Worm (Caenorhabditis elegans) whole organism, late embryonic: ENCODE measurements around the gene F53F4.17.

Source experiments
- ahr-1 ChIP-seq: sonication (generic microtip); optimal IDR thresholded peaks from 2 replicates; lab custom pipeline; 2016; ENCODE audit warnings: missing genetic modification characterization, missing compliant biosample characterization
- ama-1 ChIP-seq: fragments of 150-350 bp; optimal IDR thresholded peaks from 2 replicates; lab custom pipeline; 2014
- ceh-14 ChIP-seq: sonication (generic microtip); optimal IDR thresholded peaks from 2 replicates; lab custom pipeline; 2016; ENCODE audit warnings: missing genotype, missing genetic modification characterization, missing compliant biosample characterization
- ceh-19 ChIP-seq: fragments of 200-800 bp; sonication (Bioruptor generic); optimal IDR thresholded peaks from 2 replicates; lab custom pipeline; 2018; ENCODE audit warnings: mild to moderate bottlenecking, missing genetic modification characterization, missing compliant biosample characterization
- ceh-22 ChIP-seq: sonication (generic microtip); optimal IDR thresholded peaks from 2 replicates; lab custom pipeline; 2017; ENCODE audit warnings: missing biosample characterization, missing genetic modification characterization
- ceh-24 ChIP-seq: sonication (generic microtip); optimal IDR thresholded peaks from 2 replicates; lab custom pipeline; 2016; ENCODE audit warnings: mild to moderate bottlenecking, missing genetic modification characterization, missing compliant biosample characterization
- ceh-31 ChIP-seq: sonication (generic microtip); optimal IDR thresholded peaks from 2 replicates; lab custom pipeline; 2016; ENCODE audit warnings: missing genetic modification characterization, missing compliant biosample characterization
- ceh-34 ChIP-seq: sonication (generic microtip); optimal IDR thresholded peaks from 2 replicates; lab custom pipeline; 2016; ENCODE audit warnings: mild to moderate bottlenecking, missing genetic modification characterization, missing compliant biosample characterization
- ceh-48 ChIP-seq: sonication (generic microtip); optimal IDR thresholded peaks from 2 replicates; lab custom pipeline; 2016; ENCODE audit warnings: missing genetic modification characterization, inconsistent platforms, missing compliant biosample characterization
- che-1 ChIP-seq: sonication (generic microtip); optimal IDR thresholded peaks from 2 replicates; lab custom pipeline; 2016; ENCODE audit warnings: mild to moderate bottlenecking, missing genetic modification characterization, missing compliant biosample characterization
- dmd-4 ChIP-seq: sonication (generic microtip); optimal IDR thresholded peaks from 2 replicates; lab custom pipeline; 2016; ENCODE audit warnings: borderline replicate concordance, missing genetic modification characterization, missing compliant biosample characterization
- elt-2 ChIP-seq: sonication (generic microtip); optimal IDR thresholded peaks from 2 replicates; lab custom pipeline; 2016; ENCODE audit warnings: missing genetic modification reagents, missing genetic modification characterization, missing compliant biosample characterization
- eyg-1 ChIP-seq: sonication (generic microtip); optimal IDR thresholded peaks from 2 replicates; lab custom pipeline; 2016; ENCODE audit warnings: missing genotype, missing genetic modification characterization, missing compliant biosample characterization
- fax-1 ChIP-seq: sonication (generic microtip); optimal IDR thresholded peaks from 2 replicates; lab custom pipeline; 2016; ENCODE audit warnings: missing genotype, missing genetic modification characterization, missing compliant biosample characterization
- gmeb-2 ChIP-seq: sonication (generic microtip); optimal IDR thresholded peaks from 2 replicates; lab custom pipeline; 2016; ENCODE audit warnings: missing genetic modification characterization, inconsistent platforms, missing compliant biosample characterization
- hlh-6 ChIP-seq: sonication (generic microtip); optimal IDR thresholded peaks from 2 replicates; lab custom pipeline; 2016; ENCODE audit warnings: missing genotype, missing genetic modification characterization, missing compliant biosample characterization
- hlh-8 ChIP-seq: sonication (generic microtip); optimal IDR thresholded peaks from 2 replicates; lab custom pipeline; 2016; ENCODE audit warnings: missing genotype, missing genetic modification characterization, missing compliant biosample characterization
- lim-6 ChIP-seq: sonication (generic microtip); optimal IDR thresholded peaks from 2 replicates; lab custom pipeline; 2016; ENCODE audit warnings: missing genetic modification characterization, missing compliant biosample characterization
- lin-11 ChIP-seq: fragments of 200-800 bp; sonication (Bioruptor generic); optimal IDR thresholded peaks from 2 replicates; lab custom pipeline; 2018; ENCODE audit warnings: mild to moderate bottlenecking, missing genetic modification characterization, missing compliant biosample characterization
- mec-3 ChIP-seq: sonication (generic microtip); optimal IDR thresholded peaks from 2 replicates; lab custom pipeline; 2016; ENCODE audit warnings: borderline replicate concordance, missing genetic modification characterization, missing compliant biosample characterization
- nhr-232 ChIP-seq: sonication (generic microtip); optimal IDR thresholded peaks from 2 replicates; lab custom pipeline; 2016; ENCODE audit warnings: missing genetic modification characterization, missing compliant biosample characterization
- pag-3 ChIP-seq: sonication (generic microtip); optimal IDR thresholded peaks from 2 replicates; lab custom pipeline; 2016; ENCODE audit warnings: missing compliant biosample characterization, missing genetic modification characterization, borderline replicate concordance
- pat-9 ChIP-seq: fragments of 200-800 bp; sonication (Bioruptor generic); optimal IDR thresholded peaks from 2 replicates; lab custom pipeline; 2018; ENCODE audit warnings: mild to moderate bottlenecking, missing genetic modification characterization, moderate library complexity, missing compliant biosample characterization
- pha-2 ChIP-seq: sonication (generic microtip); optimal IDR thresholded peaks from 2 replicates; lab custom pipeline; 2017; ENCODE audit warnings: mild to moderate bottlenecking, missing genetic modification characterization, missing compliant biosample characterization
- pqm-1 ChIP-seq: sonication (generic microtip); optimal IDR thresholded peaks from 2 replicates; lab custom pipeline; 2016; ENCODE audit warnings: missing genetic modification characterization, missing compliant biosample characterization
- ref-2 ChIP-seq: sonication (generic microtip); optimal IDR thresholded peaks from 2 replicates; lab custom pipeline; 2016; ENCODE audit warnings: missing genetic modification characterization, missing compliant biosample characterization
- syd-9 ChIP-seq: sonication (generic microtip); optimal IDR thresholded peaks from 2 replicates; lab custom pipeline; 2016; ENCODE audit warnings: mild to moderate bottlenecking, missing genetic modification characterization, moderate library complexity, missing compliant biosample characterization
- tbx-2 ChIP-seq: sonication (generic microtip); optimal IDR thresholded peaks from 2 replicates; lab custom pipeline; 2016; ENCODE audit warnings: missing genetic modification characterization, missing compliant biosample characterization
- tbx-7 ChIP-seq: sonication (generic microtip); optimal IDR thresholded peaks from 2 replicates; lab custom pipeline; 2016; ENCODE audit warnings: missing genotype, missing genetic modification characterization, missing compliant biosample characterization
- unc-3 ChIP-seq, 2 experiments: fragments of 200-800 bp in 1 of 2; sonication (Bioruptor generic) in 1 of 2; sonication (generic microtip) in 1 of 2; conservative IDR thresholded peaks in 1 of 2; optimal IDR thresholded peaks in 1 of 2; 2 replicates each; pipeline versions ENCODE4 v1.3.6 to Lab custom; 2016 to 2022; ENCODE audit warnings: missing compliant biosample characterization in 2 of 2, missing genetic modification characterization in 2 of 2, missing genetic modification reagents in 1 of 2
- unc-55 ChIP-seq: sonication (generic microtip); optimal IDR thresholded peaks from 2 replicates; lab custom pipeline; 2017; ENCODE audit warnings: missing biosample characterization, missing genetic modification reagents, missing genetic modification characterization
- zip-5 ChIP-seq: sonication (generic microtip); optimal IDR thresholded peaks from 2 replicates; lab custom pipeline; 2016; ENCODE audit warnings: missing genetic modification characterization, missing compliant biosample characterization
- ztf-16 ChIP-seq: sonication (generic microtip); optimal IDR thresholded peaks from 2 replicates; lab custom pipeline; 2017; ENCODE audit warnings: missing genetic modification characterization, missing compliant biosample characterization

The F53F4.17 gene

DNA sequence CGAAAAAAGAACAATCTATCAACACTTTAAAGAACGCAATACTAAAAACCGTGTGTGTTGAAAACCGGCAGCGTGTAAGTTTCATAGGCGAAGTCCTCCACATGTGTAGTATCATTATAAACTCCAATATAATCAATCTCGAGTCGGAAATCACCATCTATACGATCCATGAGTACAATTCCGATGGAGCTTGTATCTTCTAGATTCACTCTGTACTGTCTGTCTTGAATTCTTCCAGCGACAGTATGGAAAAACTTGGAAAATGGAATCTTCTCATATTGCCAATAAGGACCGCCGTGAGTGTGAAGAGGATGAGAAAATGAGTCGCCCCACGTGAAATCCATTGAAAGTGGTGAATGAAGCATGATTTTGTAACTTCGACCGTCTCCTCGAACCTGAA is 21.0 kb upstream of the F53F4.17 start:
- TF ChIP-seq hlh-6 (tag; lab: Kevin White, UChicago): no peak
- TF ChIP-seq lim-6 (tag; lab: Kevin White, UChicago): no peak
- no peak for TF ChIP-seq elt-2
- no peak for TF ChIP-seq mec-3
- TF ChIP-seq ceh-24 (tag; lab: Kevin White, UChicago): no peak
- no peak for TF ChIP-seq lin-11
- TF ChIP-seq unc-55: no peak

DNA sequence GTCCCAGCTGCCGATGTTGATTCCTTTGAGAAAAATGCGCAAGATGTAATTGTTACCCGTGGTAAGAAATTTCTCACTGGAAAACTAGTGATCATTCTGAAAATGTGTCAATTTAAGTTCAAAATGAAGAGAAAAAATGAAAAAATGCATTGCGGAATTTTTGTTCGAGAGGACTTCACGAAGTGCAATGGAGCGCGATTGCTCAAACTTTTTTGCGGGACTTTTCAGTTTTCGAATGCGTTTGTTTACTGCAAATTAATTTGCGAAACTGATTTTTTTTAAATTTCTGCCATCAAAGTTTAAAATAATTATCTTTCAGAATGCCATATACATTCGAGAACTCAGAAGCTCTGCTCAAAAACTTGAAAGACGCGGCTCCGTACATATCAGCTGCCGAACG is 19.5 kb upstream of the F53F4.17 start, which contains the start of the genes nuaf-1 and bir-2:
nuaf-1 (minus strand) TSS at position 98 of the 400 bp plus-strand sequence.
bir-2 (plus strand) TSS at position 318 of the 400 bp plus-strand sequence.
- TF ChIP-seq ceh-22 (tag; lab: Kevin White, UChicago): no peak
- peak; percentile 11 for TF ChIP-seq ceh-31 (tag; lab: Kevin White, UChicago)
- TF ChIP-seq hlh-8 (tag; lab: Kevin White, UChicago): no peak
- no peak for TF ChIP-seq fax-1 (tag; lab: Kevin White, UChicago)
- no peak for TF ChIP-seq pag-3
- TF ChIP-seq che-1 (tag; lab: Kevin White, UChicago): no peak

DNA sequence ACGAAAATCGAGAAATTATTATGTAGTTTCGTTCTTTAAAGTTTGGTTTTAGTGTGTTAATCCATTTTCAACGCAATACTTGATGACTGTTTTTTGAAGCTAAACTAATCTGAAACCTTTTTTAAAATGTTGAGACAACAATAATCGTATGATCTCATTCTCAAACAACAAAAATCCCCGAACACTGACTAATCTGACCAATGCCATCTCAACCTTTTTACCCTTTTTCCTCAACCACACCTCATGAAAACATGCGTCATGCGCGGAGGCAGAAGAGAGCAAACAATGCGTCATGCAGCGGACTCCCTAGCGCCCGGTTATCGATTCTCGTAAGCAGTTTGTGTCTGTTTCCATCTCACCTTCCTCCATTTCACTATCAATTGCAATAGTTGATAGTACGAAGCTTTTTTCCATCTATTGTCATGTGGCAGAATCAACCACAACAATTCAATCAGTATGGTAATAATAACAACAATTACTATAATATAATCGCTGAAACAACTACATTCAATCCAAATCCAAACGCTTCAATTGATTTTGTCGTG is 16.2 kb upstream of the F53F4.17 start, which contains the start of gene C50B8.4:
C50B8.4 (plus strand) TSS at position 299 of the 545 bp plus-strand sequence.
- TF ChIP-seq ahr-1 (tag; lab: Kevin White, UChicago) (no peak), ceh-34 (no peak), pqm-1 (tag; lab: Kevin White, UChicago) (no peak), ceh-48 (peak; percentile 1), zip-5 (no peak)

DNA sequence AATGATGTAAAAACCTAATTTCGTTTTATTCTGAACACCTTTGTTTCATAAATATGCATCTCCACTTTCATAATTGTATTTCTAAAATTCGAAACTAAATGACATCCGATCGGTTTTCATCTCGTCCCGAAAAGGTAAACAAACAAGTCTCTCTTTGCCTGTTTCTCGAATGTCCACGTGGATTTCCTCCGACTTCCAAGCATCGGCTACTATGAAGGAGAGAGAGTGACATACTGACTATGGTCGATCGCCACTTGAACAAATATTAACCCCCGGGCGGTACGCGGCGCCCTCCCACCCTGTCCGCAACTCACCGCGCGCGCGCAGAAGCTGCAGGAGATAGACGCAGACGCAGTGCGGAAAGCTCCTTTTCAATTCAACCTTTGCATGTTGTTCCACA is 12.1 kb upstream of the F53F4.17 start:
- peak; percentile 70 for TF ChIP-seq ceh-19 (GFP tag; lab: Kevin White, UChicago)
- TF ChIP-seq eyg-1 (tag; lab: Kevin White, UChicago): no peak
- no peak for TF ChIP-seq pag-3
- TF ChIP-seq tbx-2: peak; percentile 13
- no peak for TF ChIP-seq syd-9 (tag; lab: Kevin White, UChicago)
- TF ChIP-seq ceh-34: peak; percentile 67
- TF ChIP-seq ztf-16 (tag; lab: Kevin White, UChicago): no peak
- peak; percentile 36 for TF ChIP-seq pha-2 (tag; lab: Kevin White, UChicago)

DNA sequence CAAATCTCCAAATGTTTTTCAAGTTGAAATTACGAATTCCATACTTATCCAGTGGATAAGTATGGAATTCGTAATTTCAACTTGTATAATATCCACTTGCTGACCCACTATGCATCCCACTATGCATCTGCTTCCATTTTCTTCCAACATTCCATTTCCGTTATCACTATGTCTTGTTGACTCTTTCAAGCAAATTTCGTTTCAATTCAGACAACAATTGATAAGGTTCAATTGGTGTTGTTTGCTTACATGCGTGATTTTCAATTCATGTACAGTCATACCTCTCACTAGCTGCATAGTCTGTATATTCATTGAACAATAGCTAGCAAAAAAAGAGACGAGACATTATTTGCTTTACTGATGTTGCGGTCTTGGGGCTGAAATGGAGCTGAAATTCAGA is 11.2 kb upstream of the F53F4.17 start:
- TF ChIP-seq dmd-4 (tag; lab: Kevin White, UChicago): no peak
- no peak for TF ChIP-seq gmeb-2 (tag; lab: Kevin White, UChicago)
- no peak for TF ChIP-seq pat-9 (tag; lab: Kevin White, UChicago)
- no peak for TF ChIP-seq ref-2 (tag; lab: Kevin White, UChicago)
- no peak for TF ChIP-seq nhr-232
- TF ChIP-seq ama-1 (lab: Kevin White, UChicago): no peak
- TF ChIP-seq mec-3: no peak
- TF ChIP-seq fax-1 (tag; lab: Kevin White, UChicago): no peak
- no peak for TF ChIP-seq tbx-7
- TF ChIP-seq unc-3 (GFP tag; conservative IDR thresholded peaks at IDR 0.05; lab: Robert Waterston, UW): no peak
- TF ChIP-seq unc-3 (tag; optimal IDR thresholded peaks at IDR 0.05; lab: Kevin White, UChicago): no peak
- no peak for TF ChIP-seq syd-9 (tag; lab: Kevin White, UChicago)
- no peak for TF ChIP-seq ceh-14

DNA sequence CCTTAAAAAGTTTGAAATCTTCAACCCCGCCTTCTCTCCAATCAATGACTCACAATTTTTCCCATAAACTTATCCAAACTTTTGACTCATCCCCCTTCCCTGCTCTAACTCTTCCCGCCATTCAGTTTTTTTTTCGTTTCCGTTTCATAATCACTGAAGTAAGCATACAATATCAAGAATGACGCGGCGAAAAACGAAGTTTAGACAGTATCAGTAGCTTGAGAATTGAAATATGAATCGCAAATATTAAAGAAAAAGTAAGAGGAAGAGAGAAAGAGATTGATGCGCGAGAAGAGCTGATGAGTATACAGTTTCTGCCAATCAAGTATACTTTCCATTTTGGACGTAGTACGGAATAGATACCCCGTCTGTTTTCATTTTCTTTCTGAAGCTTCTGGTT is 10.5 kb upstream of the F53F4.17 start:
- TF ChIP-seq che-1 (tag; lab: Kevin White, UChicago): no peak
